Worm (Caenorhabditis elegans): ENCODE data around the gene B0303.7.

Gene B0303.7

DNA sequence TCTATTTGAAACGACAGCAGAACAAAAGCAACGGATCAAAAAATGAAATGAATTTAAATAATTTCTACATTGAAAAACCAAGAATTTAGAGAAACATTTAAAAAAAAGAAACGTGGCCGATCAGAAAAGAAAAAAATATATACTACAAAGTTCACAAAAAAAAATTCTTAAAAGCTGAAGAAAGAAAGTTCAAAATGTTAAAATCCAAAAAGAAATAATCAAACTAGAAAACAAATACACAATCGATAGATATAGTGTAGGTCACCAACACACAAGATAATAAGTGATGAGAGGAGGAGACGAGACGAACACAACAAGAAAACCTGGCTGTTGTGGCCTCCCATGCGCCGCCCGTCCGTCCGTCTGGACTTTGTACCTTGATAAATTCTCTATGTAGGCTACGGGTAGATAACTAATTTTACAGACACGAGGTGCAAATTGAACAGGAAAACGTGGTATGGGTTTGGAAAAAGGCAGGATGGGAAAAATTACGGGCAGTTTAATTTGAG lies 4.9 kb upstream of the B0303.7 start, which contains the start of gene hadb-1:
Gene hadb-1 (minus strand): TSS at position 51 of the 509 bp plus-strand sequence.
- TF ChIP-seq nfya-1 (tag; optimal IDR thresholded peaks at IDR 0.05; ENCODE audit: insufficient read depth) (peak; percentile 28), fkh-2 (tag; optimal IDR thresholded peaks at IDR 0.05) (no peak), fkh-10 (GFP tag; optimal IDR thresholded peaks at IDR 0.05) (no peak), unc-62 (GFP tag; optimal IDR thresholded peaks at IDR 0.05) (no peak), lsy-12 (tag; optimal IDR thresholded peaks at IDR 0.05) (no peak), nhr-23 (tag; optimal IDR thresholded peaks at IDR 0.05) (peak; percentile 39), egl-5 (tag; optimal IDR thresholded peaks at IDR 0.05) (no peak), ceh-9 (tag; optimal IDR thresholded peaks at IDR 0.05) (no peak), ZK546.5 (tag; optimal IDR thresholded peaks at IDR 0.05) (no peak), mml-1 (tag; optimal IDR thresholded peaks at IDR 0.05) (no peak), hmg-11 (tag; optimal IDR thresholded peaks at IDR 0.05) (no peak), skn-1 (tag; optimal IDR thresholded peaks at IDR 0.05) (no peak), jun-1 (tag; optimal IDR thresholded peaks at IDR 0.05) (no peak), R02D3.7 (tag; optimal IDR thresholded peaks at IDR 0.05) (no peak), ceh-82 (tag; optimal IDR thresholded peaks at IDR 0.05) (no peak), fos-1 (tag; optimal IDR thresholded peaks at IDR 0.05) (no peak), tbx-2 (tag; optimal IDR thresholded peaks at IDR 0.05) (no peak), nhr-237 (tag; optimal IDR thresholded peaks at IDR 0.05) (no peak), eor-1 (tag; optimal IDR thresholded peaks at IDR 0.05) (peak in 1 of 2 experiments; percentile 33), ama-1 (optimal IDR thresholded peaks at IDR 0.05) (no peak), nhr-76 (tag; optimal IDR thresholded peaks at IDR 0.05) (no peak), nhr-25 (tag; optimal IDR thresholded peaks at IDR 0.05) (peak; percentile 28), nhr-67 (tag; optimal IDR thresholded peaks at IDR 0.05) (no peak), aly-2 (tag; optimal IDR thresholded peaks at IDR 0.05) (no peak), mdl-1 (tag; optimal IDR thresholded peaks at IDR 0.05) (no peak), nhr-77 (tag; optimal IDR thresholded peaks at IDR 0.05) (no peak), nhr-28 (tag; optimal IDR thresholded peaks at IDR 0.05) (no peak), zag-1 (tag; optimal IDR thresholded peaks at IDR 0.05) (no peak), pha-4 (tag; optimal IDR thresholded peaks at IDR 0.05) (no peak), ceh-16 (tag; optimal IDR thresholded peaks at IDR 0.05) (no peak), elt-1 (tag; optimal IDR thresholded peaks at IDR 0.05) (no peak), pqm-1 (tag; optimal IDR thresholded peaks at IDR 0.05) (peak; percentile 52), egl-27 (tag; optimal IDR thresholded peaks at IDR 0.05) (no peak), nhr-12 (tag; optimal IDR thresholded peaks at IDR 0.05) (no peak), elt-3 (tag; optimal IDR thresholded peaks at IDR 0.05) (no peak), lin-15B (tag; optimal IDR thresholded peaks at IDR 0.05) (no peak), ztf-4 (tag; optimal IDR thresholded peaks at IDR 0.05) (no peak), elt-2 (tag; optimal IDR thresholded peaks at IDR 0.05) (peak; percentile 75), nhr-43 (tag; optimal IDR thresholded peaks at IDR 0.05; ENCODE audit: poor library complexity, severe bottlenecking) (peak; percentile 55), ceh-28 (tag; optimal IDR thresholded peaks at IDR 0.05) (no peak)

DNA sequence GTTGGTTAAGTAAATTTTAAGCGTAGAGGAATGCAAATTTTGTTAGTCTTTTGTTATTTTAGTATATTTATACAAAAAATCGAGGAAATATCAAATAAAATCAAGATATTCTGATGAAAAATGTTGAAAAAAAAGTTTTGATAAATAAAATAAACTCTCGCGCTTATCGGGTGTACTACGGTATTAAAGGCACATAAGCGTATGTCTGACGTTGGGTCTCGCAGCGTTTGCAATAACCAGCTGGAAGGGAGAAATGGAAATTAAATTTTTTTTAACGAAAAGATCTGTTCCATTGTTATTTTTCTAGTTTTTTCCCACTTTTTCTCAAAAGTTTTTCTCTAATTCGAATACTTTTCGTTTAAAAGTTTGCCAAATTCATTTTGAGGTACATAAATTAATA lies 4.3 kb upstream of the B0303.7 start:
- TF ChIP-seq nhr-11 (tag; optimal IDR thresholded peaks at IDR 0.05) (no peak), R02D3.7 (tag; optimal IDR thresholded peaks at IDR 0.05) (no peak), ceh-28 (tag; optimal IDR thresholded peaks at IDR 0.05) (no peak), lin-39 (tag; optimal IDR thresholded peaks at IDR 0.05) (no peak), mml-1 (tag; optimal IDR thresholded peaks at IDR 0.05) (no peak), ceh-9 (tag; optimal IDR thresholded peaks at IDR 0.05) (no peak), elt-3 (tag; optimal IDR thresholded peaks at IDR 0.05) (no peak), unc-39 (tag; optimal IDR thresholded peaks at IDR 0.05) (no peak), jun-1 (tag; optimal IDR thresholded peaks at IDR 0.05) (no peak), ztf-4 (tag; optimal IDR thresholded peaks at IDR 0.05) (no peak), nfya-1 (tag; optimal IDR thresholded peaks at IDR 0.05; ENCODE audit: insufficient read depth) (no peak), pha-4 (tag; optimal IDR thresholded peaks at IDR 0.05) (no peak), unc-62 (GFP tag; optimal IDR thresholded peaks at IDR 0.05) (no peak), eor-1 (tag; optimal IDR thresholded peaks at IDR 0.05) (no peak), egl-5 (tag; optimal IDR thresholded peaks at IDR 0.05) (no peak), mdl-1 (tag; optimal IDR thresholded peaks at IDR 0.05) (no peak), ceh-82 (tag; optimal IDR thresholded peaks at IDR 0.05) (no peak), egl-27 (tag; optimal IDR thresholded peaks at IDR 0.05) (no peak), aly-2 (tag; optimal IDR thresholded peaks at IDR 0.05) (no peak)

All from whole organism, L3 larva.